Fruit fly (Drosophila melanogaster) whole organism, wandering third instar larva: ENCODE results near the gene ATP7.
A peak's percentile ranks its signal among the peaks of the same experiment; 100 is the strongest.

Source experiments
- Abd-B ChIP-seq: fragments of >200 bp; optimal IDR thresholded peaks from 2 replicates; lab custom pipeline; 2017; ENCODE audit warnings: missing biosample characterization, missing genetic modification characterization
- CG32264 ChIP-seq: fragments of 200-800 bp; sonication (Bioruptor generic); optimal IDR thresholded peaks from 2 replicates; lab custom pipeline; 2016; ENCODE audit warnings: missing biosample characterization, missing genetic modification characterization
- CG9705 ChIP-seq: fragments of 200-800 bp; sonication (Bioruptor generic); optimal IDR thresholded peaks from 2 replicates; lab custom pipeline; 2018; ENCODE audit warnings: missing biosample characterization, mild to moderate bottlenecking, missing genetic modification characterization
- CrebA ChIP-seq: fragments of 200-800 bp; sonication (Bioruptor generic); optimal IDR thresholded peaks from 2 replicates; lab custom pipeline; 2016; ENCODE audit warnings: missing biosample characterization, mild to moderate bottlenecking, missing genetic modification characterization, borderline replicate concordance
- Dfd ChIP-seq: fragments of >200 bp; optimal IDR thresholded peaks from 2 replicates; lab custom pipeline; 2017; ENCODE audit warnings: missing biosample characterization, missing genetic modification characterization
- Dif ChIP-seq: fragments of 200-275, 200-300 bp; sonication (Bioruptor generic); optimal IDR thresholded peaks from 2 replicates; lab custom pipeline; 2018; ENCODE audit warnings: missing biosample characterization, missing genetic modification characterization; ENCODE audit not compliant: partially characterized antibody
- GATAd ChIP-seq: sonication (Bioruptor generic); optimal IDR thresholded peaks from 2 replicates; lab custom pipeline; 2016; ENCODE audit warnings: missing biosample characterization, missing genetic modification characterization
- HLH106 ChIP-seq: fragments of 200-800 bp; optimal IDR thresholded peaks from 3 replicates; lab custom pipeline; 2019; ENCODE audit warnings: missing biosample characterization, mild to moderate bottlenecking, missing genetic modification characterization, moderate library complexity
- Hnf4 ChIP-seq: fragments of 200-800 bp; sonication (Bioruptor generic); optimal IDR thresholded peaks from 2 replicates; lab custom pipeline; 2016; ENCODE audit warnings: missing biosample characterization, mild to moderate bottlenecking, missing genetic modification characterization
- Hr78 ChIP-seq: fragments of >200 bp; optimal IDR thresholded peaks from 2 replicates; lab custom pipeline; 2017; ENCODE audit warnings: missing biosample characterization, missing genetic modification characterization
- Hr83 ChIP-seq: fragments of 200-300 bp; sonication (Bioruptor generic); optimal IDR thresholded peaks from 2 replicates; lab custom pipeline; 2016; ENCODE audit warnings: missing biosample characterization, mild to moderate bottlenecking, missing genetic modification characterization, moderate library complexity; ENCODE audit not compliant: poor library complexity, severe bottlenecking
- Jra ChIP-seq: sonication (Bioruptor generic); optimal IDR thresholded peaks from 2 replicates; lab custom pipeline; 2016; ENCODE audit warnings: missing biosample characterization, missing genetic modification characterization
- Myc ChIP-seq: fragments of >200 bp; optimal IDR thresholded peaks from 2 replicates; lab custom pipeline; 2017
- N ChIP-seq: fragments of >200 bp; optimal IDR thresholded peaks from 2 replicates; lab custom pipeline; 2018; ENCODE audit warnings: missing biosample characterization, missing external identifiers, missing genetic modification characterization
- OdsH ChIP-seq: fragments of 200-800 bp; sonication (Bioruptor generic); optimal IDR thresholded peaks from 2 replicates; lab custom pipeline; 2016; ENCODE audit warnings: missing biosample characterization, mild to moderate bottlenecking, missing genetic modification characterization
- Rel ChIP-seq, 2 experiments: fragments of 200-800 bp; sonication (Bioruptor generic) in 1 of 2; optimal IDR thresholded peaks; 2 replicates in 1 of 2; 3 replicates in 1 of 2; lab custom pipeline; 2016 to 2019; ENCODE audit warnings: mild to moderate bottlenecking in 2 of 2, missing biosample characterization in 2 of 2, missing genetic modification characterization in 2 of 2, moderate library complexity in 1 of 2
- Sp1 ChIP-seq: fragments of 200-800 bp; sonication (Bioruptor generic); optimal IDR thresholded peaks from 3 replicates; lab custom pipeline; 2019; ENCODE audit warnings: missing biosample characterization, mild to moderate bottlenecking, missing genetic modification characterization, moderate library complexity
- Vsx2 ChIP-seq: fragments of 200-300, 225-300 bp; sonication (Bioruptor generic); optimal IDR thresholded peaks from 2 replicates; lab custom pipeline; 2018; ENCODE audit warnings: missing biosample characterization, missing genetic modification characterization; ENCODE audit not compliant: partially characterized antibody
- br ChIP-seq: fragments of 200-800 bp; sonication (Bioruptor generic); optimal IDR thresholded peaks from 2 replicates; lab custom pipeline; 2016; ENCODE audit warnings: missing biosample characterization, missing genetic modification characterization
- brk ChIP-seq: fragments of 200-800 bp; sonication (Bioruptor generic); optimal IDR thresholded peaks from 2 replicates; lab custom pipeline; 2016; ENCODE audit warnings: missing biosample characterization, mild to moderate bottlenecking, missing genetic modification characterization
- dl ChIP-seq, 2 experiments: fragments of 175-275, 200-275 bp in 1 of 2; fragments of 200-275 bp in 1 of 2; sonication (Bioruptor generic); optimal IDR thresholded peaks; lab custom pipeline; 2018; ENCODE audit warnings: mild to moderate bottlenecking in 2 of 2, missing biosample characterization in 2 of 2, missing genetic modification characterization in 2 of 2, moderate library complexity in 2 of 2; ENCODE audit not compliant: partially characterized antibody in 2 of 2, insufficient read depth in 1 of 2
- dmrt93B ChIP-seq: fragments of 200-800 bp; sonication (Bioruptor generic); optimal IDR thresholded peaks from 2 replicates; lab custom pipeline; 2018; ENCODE audit warnings: missing biosample characterization, mild to moderate bottlenecking, missing genetic modification characterization
- dsf ChIP-seq: sonication (Bioruptor generic); optimal IDR thresholded peaks from 2 replicates; lab custom pipeline; 2016; ENCODE audit warnings: missing biosample characterization, missing genetic modification characterization, borderline replicate concordance
- ey ChIP-seq: fragments of 200-800 bp; sonication (Bioruptor generic); optimal IDR thresholded peaks from 2 replicates; lab custom pipeline; 2016; ENCODE audit warnings: missing biosample characterization, missing genetic modification characterization
- foxo ChIP-seq, 2 experiments: fragments of 200-800 bp; sonication (Bioruptor generic); optimal IDR thresholded peaks; 2 replicates in 1 of 2; 3 replicates in 1 of 2; lab custom pipeline; 2016 to 2017; ENCODE audit warnings: missing biosample characterization in 2 of 2, missing genetic modification characterization in 2 of 2
- h ChIP-seq: fragments of 200-800 bp; sonication (Bioruptor generic); optimal IDR thresholded peaks from 3 replicates; lab custom pipeline; 2016; ENCODE audit warnings: missing biosample characterization, mild to moderate bottlenecking, missing genetic modification characterization
- lola ChIP-seq: fragments of >200 bp; optimal IDR thresholded peaks from 2 replicates; lab custom pipeline; 2017; ENCODE audit warnings: missing biosample characterization, missing genetic modification characterization
- pan ChIP-seq: fragments of >200 bp; optimal IDR thresholded peaks from 2 replicates; lab custom pipeline; 2017
- psq ChIP-seq: fragments of 200-800 bp; sonication (Bioruptor generic); optimal IDR thresholded peaks from 3 replicates; lab custom pipeline; 2017; ENCODE audit warnings: missing biosample characterization, mild to moderate bottlenecking, missing genetic modification characterization, moderate library complexity
- rgr ChIP-seq: fragments of 200-800 bp; sonication (Bioruptor generic); optimal IDR thresholded peaks from 3 replicates; lab custom pipeline; 2016; ENCODE audit warnings: missing biosample characterization, mild to moderate bottlenecking, missing genetic modification characterization
- sage ChIP-seq: fragments of 200-800 bp; sonication (Bioruptor generic); optimal IDR thresholded peaks from 2 replicates; lab custom pipeline; 2016; ENCODE audit warnings: missing biosample characterization, mild to moderate bottlenecking, missing genetic modification characterization
- sv ChIP-seq: fragments of 200-800 bp; sonication (Bioruptor generic); optimal IDR thresholded peaks from 3 replicates; lab custom pipeline; 2016; ENCODE audit warnings: missing biosample characterization, missing genetic modification characterization
- tai ChIP-seq: sonication (Bioruptor generic); optimal IDR thresholded peaks from 2 replicates; lab custom pipeline; 2016; ENCODE audit warnings: missing biosample characterization, missing genetic modification characterization
- usp ChIP-seq: fragments of >200 bp; optimal IDR thresholded peaks from 2 replicates; lab custom pipeline; 2017; ENCODE audit warnings: missing biosample characterization, missing genetic modification characterization
- woc ChIP-seq: sonication (Bioruptor generic); optimal IDR thresholded peaks from 2 replicates; lab custom pipeline; 2016; ENCODE audit warnings: missing biosample characterization, mild to moderate bottlenecking, missing genetic modification characterization

The ATP7 gene

dm6 chrX:11877165-11877564 lies 22.3 kb downstream of the ATP7 start, which contains the start of gene CG10352:
Gene CG10352, minus strand, starts transcription at chrX:11877168.
- no peak for TF ChIP-seq dmrt93B (GFP tag; lab: Kevin White, UChicago)
- TF ChIP-seq Rel (GFP tag; optimal IDR thresholded peaks at IDR 0.05; lab: Kevin White, UChicago): no peak
- TF ChIP-seq Rel (tag; optimal IDR thresholded peaks at IDR 0.05; lab: Kevin White, UChicago): no peak
- no peak for TF ChIP-seq OdsH (GFP tag; lab: Kevin White, UChicago)
- TF ChIP-seq Myc (lab: Kevin White, UChicago): no peak
- TF ChIP-seq rgr (GFP tag; lab: Kevin White, UChicago): no peak
- TF ChIP-seq pan (lab: Kevin White, UChicago): no peak
- TF ChIP-seq Hr83 (GFP tag; lab: Kevin White, UChicago): no peak
- TF ChIP-seq, all 38 proteins: peak for 0

DNA sequence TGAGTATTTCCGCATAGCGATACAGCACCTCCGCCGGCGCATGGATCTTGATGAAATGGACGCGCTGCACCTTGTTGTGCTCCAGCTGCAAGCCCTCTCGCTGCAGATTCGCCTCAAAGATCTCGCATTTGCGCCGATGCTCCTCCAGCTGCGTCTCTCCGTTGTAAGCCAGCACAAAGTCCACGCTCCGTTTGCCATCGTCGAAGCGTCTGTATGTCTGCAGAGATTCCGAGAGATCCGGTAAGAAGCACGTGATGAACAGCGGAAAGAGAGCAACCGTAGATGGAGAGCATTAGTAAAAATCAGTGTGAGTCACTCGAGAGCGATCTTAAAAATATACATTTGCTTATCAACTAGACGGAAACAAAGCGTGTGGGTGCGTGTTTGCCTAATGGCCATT lies 26.9 kb downstream of the ATP7 start:
- no peak for TF ChIP-seq Dif (GFP tag; lab: Kevin White, UChicago)
- no peak for TF ChIP-seq tai (GFP tag; lab: Kevin White, UChicago)
- no peak for TF ChIP-seq Hnf4 (GFP tag; lab: Kevin White, UChicago)
- TF ChIP-seq CG9705 (GFP tag; lab: Kevin White, UChicago): no peak
- no peak for TF ChIP-seq Sp1 (GFP tag; lab: Kevin White, UChicago)
- TF ChIP-seq sv (GFP tag; lab: Kevin White, UChicago): no peak
- no peak for TF ChIP-seq Hr78 (GFP tag; lab: Kevin White, UChicago)
- TF ChIP-seq br (GFP tag; lab: Kevin White, UChicago): no peak
- TF ChIP-seq usp (GFP tag; lab: Kevin White, UChicago): no peak
- TF ChIP-seq Dfd (GFP tag; lab: Kevin White, UChicago): no peak
- no peak for TF ChIP-seq h

- TF ChIP-seq Abd-B (GFP tag; lab: Kevin White, UChicago) (no peak), lola (no peak), CG32264 (GFP tag; lab: Kevin White, UChicago) (no peak)
These were observed 27.6 kb downstream of the ATP7 start for dm6 chrX:11882447-11882846.

DNA sequence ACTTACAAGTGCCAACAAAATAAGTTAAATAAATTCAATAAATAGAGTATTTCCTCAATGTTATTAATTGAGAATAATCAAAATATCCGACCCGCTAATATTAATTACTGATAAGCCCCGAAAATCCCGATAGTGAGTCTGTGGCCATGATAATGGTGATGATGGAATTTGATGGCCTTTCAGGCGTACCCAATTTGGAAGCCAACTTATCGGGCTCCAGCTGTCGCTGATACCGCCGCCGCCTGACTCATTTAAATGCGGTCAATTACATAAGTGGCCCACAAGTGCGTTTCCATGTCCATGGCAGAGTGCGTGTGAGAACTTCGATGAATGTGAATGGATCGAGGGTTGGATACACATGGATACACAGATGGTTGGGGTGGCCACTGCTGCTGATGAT lies 29.3 kb downstream of the ATP7 start:
- TF ChIP-seq br (GFP tag; lab: Kevin White, UChicago) (no peak), dmrt93B (GFP tag; lab: Kevin White, UChicago) (no peak), CrebA (GFP tag; lab: Kevin White, UChicago) (no peak), psq (GFP tag; lab: Kevin White, UChicago) (no peak), Hnf4 (GFP tag; lab: Kevin White, UChicago) (no peak), ey (GFP tag; lab: Kevin White, UChicago) (no peak), OdsH (GFP tag; lab: Kevin White, UChicago) (no peak), N (GFP tag; lab: Kevin White, UChicago) (no peak), sage (no peak), Vsx2 (GFP tag; lab: Kevin White, UChicago) (no peak), Dfd (GFP tag; lab: Kevin White, UChicago) (no peak), Dif (GFP tag; lab: Kevin White, UChicago) (no peak), CG9705 (GFP tag; lab: Kevin White, UChicago) (no peak), dsf (no peak), foxo (GFP tag; optimal IDR thresholded peaks at IDR 0.05; lab: Kevin White, UChicago) (no peak)

DNA sequence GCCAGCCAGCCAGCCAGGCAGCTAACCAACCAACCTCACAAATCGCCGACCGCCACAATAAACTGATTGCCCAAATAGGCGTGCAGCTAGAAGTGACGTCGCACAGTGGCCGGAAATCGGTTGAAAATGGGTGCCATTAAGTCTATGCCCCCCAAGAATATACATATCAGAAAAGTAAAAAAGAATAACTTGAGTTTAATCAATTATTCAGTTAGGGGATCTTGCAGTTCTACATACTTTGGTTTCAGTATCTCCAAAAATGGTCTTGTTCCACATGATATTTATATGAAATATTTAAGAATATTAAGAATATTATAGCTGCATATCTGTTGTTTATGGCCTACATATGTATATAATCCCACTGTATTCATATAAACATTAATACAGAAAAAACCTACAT lies 30.5 kb downstream of the ATP7 start:
- TF ChIP-seq Dif (GFP tag; lab: Kevin White, UChicago) (no peak), foxo (GFP tag; optimal IDR thresholded peaks at IDR 0.05; lab: Kevin White, UChicago) (peak in 1 of 2 experiments; percentile 14)
- TF ChIP-seq, all 38 proteins: peak for 1

DNA sequence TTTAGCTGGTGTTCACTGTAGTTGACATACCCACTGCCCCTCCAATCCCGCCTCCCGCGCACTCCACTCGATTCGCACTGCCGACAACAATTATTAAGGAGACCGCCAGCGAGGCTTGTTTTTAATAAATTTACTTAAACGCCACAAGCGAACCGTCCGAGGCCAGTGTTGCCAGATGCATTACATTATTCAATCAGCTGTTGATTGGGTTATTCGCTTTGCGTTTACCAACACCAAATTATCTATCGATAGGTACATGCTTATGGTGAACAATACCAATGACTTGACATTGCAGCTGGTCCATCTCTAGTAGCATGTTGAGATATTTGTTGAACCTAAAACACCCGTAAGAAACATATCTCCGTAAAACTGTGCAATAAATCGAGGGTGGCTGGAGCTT lies 32.2 kb downstream of the ATP7 start, which contains the start of the genes CG10353 and SelG:
CG10353 (minus strand) TSS at position 187 of the 400 bp plus-strand sequence.
SelG (plus strand) TSS at position 309 of the 400 bp plus-strand sequence.
- TF ChIP-seq Abd-B (GFP tag; lab: Kevin White, UChicago): no peak
- TF ChIP-seq HLH106 (tag; lab: Kevin White, UChicago): peak; percentile 4
- TF ChIP-seq Dfd (GFP tag; lab: Kevin White, UChicago): no peak
- TF ChIP-seq rgr (GFP tag; lab: Kevin White, UChicago): peak; percentile 59
- TF ChIP-seq usp (GFP tag; lab: Kevin White, UChicago): no peak
- TF ChIP-seq Myc (lab: Kevin White, UChicago): peak; percentile 53
- peak; percentile 72 for TF ChIP-seq Jra (GFP tag; lab: Kevin White, UChicago)
- TF ChIP-seq CG32264 (GFP tag; lab: Kevin White, UChicago): no peak
- TF ChIP-seq foxo (GFP tag; optimal IDR thresholded peaks at IDR 0.05; lab: Kevin White, UChicago): peak in 1 of 2 experiments; percentile 56
- peak; percentile 31 for TF ChIP-seq woc
- no peak for TF ChIP-seq dl (GFP tag; optimal IDR thresholded peaks at IDR 0.05; lab: Kevin White, UChicago; ENCODE audit: insufficient read depth in 1 of 2, partially characterized antibody in 2 of 2)
- TF ChIP-seq Hnf4 (GFP tag; lab: Kevin White, UChicago): peak; percentile 86
- peak; percentile 38 for TF ChIP-seq ey (GFP tag; lab: Kevin White, UChicago)
- TF ChIP-seq sv (GFP tag; lab: Kevin White, UChicago): peak; percentile 11
- no peak for TF ChIP-seq GATAd (GFP tag; lab: Kevin White, UChicago)
- TF ChIP-seq Hr78 (GFP tag; lab: Kevin White, UChicago): no peak
- no peak for TF ChIP-seq sage
- peak; percentile 84 for TF ChIP-seq Hr83 (GFP tag; lab: Kevin White, UChicago)
- no peak for TF ChIP-seq dsf
- TF ChIP-seq br (GFP tag; lab: Kevin White, UChicago): peak; percentile 50
- no peak for TF ChIP-seq CrebA (GFP tag; lab: Kevin White, UChicago)
- TF ChIP-seq N (GFP tag; lab: Kevin White, UChicago): no peak
- peak; percentile 62 for TF ChIP-seq h
- no peak for TF ChIP-seq brk
- no peak for TF ChIP-seq psq (GFP tag; lab: Kevin White, UChicago)
- no peak for TF ChIP-seq pan (lab: Kevin White, UChicago)
